Worm (Caenorhabditis elegans): ENCODE data around the gene gar-3.

DNA sequence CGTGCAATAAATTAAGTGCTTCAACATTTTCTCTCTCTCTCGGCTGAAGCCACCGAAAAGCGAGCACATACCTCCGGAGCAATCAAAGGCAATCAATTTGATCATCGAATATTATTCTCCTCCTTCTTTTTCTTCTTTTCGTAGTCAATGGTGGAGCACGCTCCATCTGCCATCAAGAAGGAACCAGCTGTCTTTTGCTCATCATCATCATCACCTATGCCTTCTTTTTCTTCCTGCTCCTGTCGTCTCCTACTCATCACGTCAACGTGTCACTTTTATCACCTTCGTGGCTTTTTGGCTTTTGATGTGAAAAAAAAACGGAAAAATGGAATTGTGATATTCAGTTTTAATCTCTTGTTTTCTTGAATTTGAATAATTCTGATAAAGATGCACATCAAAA, 46.1 kb upstream of the gar-3 start:
- TF ChIP-seq W03F9.2 (tag; optimal IDR thresholded peaks at IDR 0.05) (no peak), dao-5 (tag; optimal IDR thresholded peaks at IDR 0.05) (no peak)
